Worm (Caenorhabditis elegans) whole organism, L4 larva: Measurements from ENCODE around the gene srj-39.

ENCODE experiments used
- F37D6.2 ChIP-seq: sonication (generic microtip); optimal IDR thresholded peaks from 2 replicates; lab custom pipeline; 2016; ENCODE audit warnings: mild to moderate bottlenecking, missing genetic modification characterization, missing compliant biosample characterization
- F49E8.2 ChIP-seq: sonication (generic microtip); optimal IDR thresholded peaks from 2 replicates; lab custom pipeline; 2016; ENCODE audit warnings: missing compliant biosample characterization, mild to moderate bottlenecking, missing genetic modification characterization, borderline replicate concordance
- T20F7.1 ChIP-seq: fragments of 200-800 bp; sonication (Bioruptor generic); optimal IDR thresholded peaks from 2 replicates; lab custom pipeline; 2018; ENCODE audit warnings: mild to moderate bottlenecking, missing genetic modification characterization, missing compliant biosample characterization
- Y75B8A.6 ChIP-seq: fragments of 200-800 bp; sonication (Bioruptor generic); IDR thresholded peaks from 2 replicates; pipeline ENCODE4 v1.3.6; 2022; ENCODE audit warnings: missing genetic modification reagents, missing genetic modification characterization, missing compliant biosample characterization
- aha-1 ChIP-seq: fragments of 150-350 bp; peaks from one replicate; lab custom pipeline; 2014; ENCODE audit warnings: missing biosample characterization, missing genetic modification characterization
- aly-2 ChIP-seq: sonication (generic microtip); optimal IDR thresholded peaks from 2 replicates; lab custom pipeline; 2018; ENCODE audit warnings: missing biosample characterization, missing genetic modification characterization
- ama-1 ChIP-seq: fragments of 150-350 bp; optimal IDR thresholded peaks from 2 replicates; lab custom pipeline; 2014; ENCODE audit warnings: inconsistent platforms, mixed read lengths
- arid-1 ChIP-seq: fragments of 200-800 bp; sonication (Bioruptor generic); conservative IDR thresholded peaks from 2 replicates; pipeline ENCODE4 v1.3.6; 2022; ENCODE audit warnings: missing genetic modification reagents, missing genetic modification characterization, missing compliant biosample characterization
- attf-4 ChIP-seq: sonication (generic microtip); optimal IDR thresholded peaks from 3 replicates; lab custom pipeline; 2017; ENCODE audit warnings: missing biosample characterization, missing genetic modification characterization
- ceh-20 ChIP-seq: fragments of 200-800 bp; sonication (Bioruptor generic); IDR thresholded peaks from 2 replicates; pipeline ENCODE4 v1.3.6; 2022; ENCODE audit warnings: missing genetic modification reagents, missing genetic modification characterization, missing compliant biosample characterization
- ceh-44 ChIP-seq: fragments of 200-800 bp; sonication (Bioruptor generic); IDR thresholded peaks from 2 replicates; pipeline ENCODE4 v1.3.6; 2022; ENCODE audit warnings: missing genetic modification reagents, missing genetic modification characterization, missing compliant biosample characterization
- ceh-62 ChIP-seq: sonication (generic microtip); optimal IDR thresholded peaks from 2 replicates; lab custom pipeline; 2017; ENCODE audit warnings: missing biosample characterization, missing genetic modification characterization
- ces-1 ChIP-seq: fragments of 150-350 bp; sonication (generic microtip); optimal IDR thresholded peaks from 4 replicates; lab custom pipeline; 2014; ENCODE audit warnings: missing biosample characterization, missing genetic modification reagents, missing genetic modification characterization
- ctbp-1 ChIP-seq: fragments of 200-800 bp; sonication (Bioruptor generic); IDR thresholded peaks from 2 replicates; pipeline ENCODE4 v1.3.6; 2022; ENCODE audit warnings: missing genetic modification reagents, missing genetic modification characterization, missing compliant biosample characterization
- daf-8 ChIP-seq: fragments of 200-800 bp; sonication (Bioruptor generic); IDR thresholded peaks from 2 replicates; pipeline ENCODE4 v1.3.6; 2022; ENCODE audit warnings: missing genetic modification characterization, missing compliant biosample characterization
- dmd-6 ChIP-seq: fragments of 200-800 bp; sonication (Bioruptor generic); IDR thresholded peaks from 2 replicates; pipeline ENCODE4 v1.3.6; 2022; ENCODE audit warnings: missing genetic modification reagents, missing genetic modification characterization, missing compliant biosample characterization
- dmd-8 ChIP-seq: fragments of 200-800 bp; sonication (Bioruptor generic); IDR thresholded peaks from 2 replicates; pipeline ENCODE4 v1.3.6; 2022; ENCODE audit warnings: missing genetic modification characterization, missing compliant biosample characterization
- dpl-1 ChIP-seq: fragments of 150-350 bp; optimal IDR thresholded peaks from 2 replicates; lab custom pipeline; 2014; ENCODE audit warnings: missing biosample characterization, missing genetic modification reagents, missing genetic modification characterization
- duxl-1 ChIP-seq: sonication (generic microtip); optimal IDR thresholded peaks from 2 replicates; lab custom pipeline; 2016; ENCODE audit warnings: mild to moderate bottlenecking, missing genetic modification characterization, moderate library complexity, missing compliant biosample characterization; ENCODE audit not compliant: poor library complexity
- dve-1 ChIP-seq: sonication (generic microtip); optimal IDR thresholded peaks from 2 replicates; lab custom pipeline; 2017; ENCODE audit warnings: antibody characterized with exemption, mild to moderate bottlenecking, missing genetic modification characterization, missing compliant biosample characterization; ENCODE audit not compliant: insufficient read depth
- fkh-10 ChIP-seq: fragments of 150-350 bp; optimal IDR thresholded peaks from 2 replicates; lab custom pipeline; 2014; ENCODE audit warnings: missing biosample characterization, missing genetic modification reagents, missing genetic modification characterization
- gei-8 ChIP-seq: fragments of 200-800 bp; sonication (Bioruptor generic); optimal IDR thresholded peaks from 2 replicates; lab custom pipeline; 2018; ENCODE audit warnings: mild to moderate bottlenecking, missing genetic modification characterization, missing compliant biosample characterization
- hif-1 ChIP-seq, 2 experiments: sonication (generic microtip); optimal IDR thresholded peaks; 2 replicates each; lab custom pipeline; 2016 to 2017; ENCODE audit warnings: missing compliant biosample characterization in 2 of 2, missing genetic modification characterization in 2 of 2, missing genetic modification reagents in 2 of 2, missing genotype in 2 of 2, mild to moderate bottlenecking in 1 of 2
- hlh-11 ChIP-seq: fragments of 200-800 bp; sonication (Bioruptor generic); optimal IDR thresholded peaks from 2 replicates; lab custom pipeline; 2018; ENCODE audit warnings: mild to moderate bottlenecking, missing genetic modification characterization, missing compliant biosample characterization
- hlh-30 ChIP-seq: sonication (generic microtip); optimal IDR thresholded peaks from 2 replicates; lab custom pipeline; 2017; ENCODE audit warnings: antibody characterized with exemption, mild to moderate bottlenecking, missing genetic modification characterization, missing compliant biosample characterization; ENCODE audit not compliant: insufficient read depth
- lin-1 ChIP-seq: fragments of 200-800 bp; sonication (Bioruptor generic); IDR thresholded peaks from 2 replicates; pipeline ENCODE4 v1.3.6; 2022; ENCODE audit warnings: missing genetic modification reagents, missing genetic modification characterization, missing compliant biosample characterization
- lin-13 ChIP-seq: fragments of 150-350 bp; optimal IDR thresholded peaks from 2 replicates; lab custom pipeline; 2014; ENCODE audit warnings: missing biosample characterization, missing genetic modification reagents, missing genetic modification characterization
- lir-3 ChIP-seq: sonication (generic microtip); optimal IDR thresholded peaks from 2 replicates; lab custom pipeline; 2016; ENCODE audit warnings: mild to moderate bottlenecking, missing genetic modification characterization, missing compliant biosample characterization
- lsy-2 ChIP-seq, 2 experiments: fragments of 150-350 bp in 1 of 2; sonication (generic microtip) in 1 of 2; optimal IDR thresholded peaks; 2 replicates each; lab custom pipeline; 2014 to 2017; ENCODE audit warnings: missing biosample characterization in 2 of 2, missing genetic modification characterization in 2 of 2
- madf-5 ChIP-seq, 2 experiments: fragments of 200-800 bp; sonication (Bioruptor generic); IDR thresholded peaks; 2 replicates each; pipeline ENCODE4 v1.3.6; 2022; ENCODE audit warnings: missing compliant biosample characterization in 2 of 2, missing genetic modification characterization in 2 of 2
- mep-1 ChIP-seq: fragments of 150-350 bp; sonication (generic microtip); optimal IDR thresholded peaks from 3 replicates; lab custom pipeline; 2014; ENCODE audit warnings: missing biosample characterization, missing genetic modification characterization
- mes-2 ChIP-seq: sonication (generic microtip); optimal IDR thresholded peaks from 2 replicates; lab custom pipeline; 2016; ENCODE audit warnings: missing genotype, mild to moderate bottlenecking, missing genetic modification characterization, missing compliant biosample characterization; ENCODE audit not compliant: poor library complexity, severe bottlenecking
- nhr-102 ChIP-seq: sonication (generic microtip); optimal IDR thresholded peaks from 2 replicates; lab custom pipeline; 2016; ENCODE audit warnings: mild to moderate bottlenecking, missing genetic modification characterization, moderate library complexity, missing compliant biosample characterization
- nhr-11 ChIP-seq: fragments of 150-350 bp; optimal IDR thresholded peaks from 2 replicates; lab custom pipeline; 2014; ENCODE audit warnings: missing biosample characterization, missing genetic modification characterization
- nhr-237 ChIP-seq: sonication (generic microtip); optimal IDR thresholded peaks from 2 replicates; lab custom pipeline; 2017; ENCODE audit warnings: missing biosample characterization, missing genetic modification characterization
- nhr-28 ChIP-seq: fragments of 150-350 bp; optimal IDR thresholded peaks from 2 replicates; lab custom pipeline; 2014; ENCODE audit warnings: missing biosample characterization, missing genetic modification characterization
- nhr-41 ChIP-seq: fragments of 200-800 bp; sonication (Bioruptor generic); IDR thresholded peaks from 2 replicates; pipeline ENCODE4 v1.3.6; 2022; ENCODE audit warnings: missing genetic modification reagents, missing genetic modification characterization, missing compliant biosample characterization
- nhr-42 ChIP-seq: fragments of 200-800 bp; sonication (Bioruptor generic); IDR thresholded peaks from 2 replicates; pipeline ENCODE4 v1.3.6; 2022; ENCODE audit warnings: missing genetic modification characterization, missing compliant biosample characterization
- php-3 ChIP-seq: fragments of 200-800 bp; sonication (Bioruptor generic); IDR thresholded peaks from 2 replicates; pipeline ENCODE4 v1.3.6; 2022; ENCODE audit warnings: missing genetic modification reagents, missing genetic modification characterization, missing compliant biosample characterization
- set-16 ChIP-seq: fragments of 200-800 bp; sonication (Bioruptor generic); IDR thresholded peaks from 2 replicates; pipeline ENCODE4 v1.3.6; 2022; ENCODE audit warnings: missing genetic modification reagents, missing genetic modification characterization, missing compliant biosample characterization
- skn-1 ChIP-seq: fragments of 150-350 bp; optimal IDR thresholded peaks from 2 replicates; lab custom pipeline; 2014; ENCODE audit warnings: missing biosample characterization, missing genetic modification characterization
- snpc-1.2 ChIP-seq: fragments of 200-800 bp; sonication (Bioruptor generic); IDR thresholded peaks from 2 replicates; pipeline ENCODE4 v1.3.6; 2022; ENCODE audit warnings: missing genetic modification reagents, missing genetic modification characterization, missing compliant biosample characterization
- spr-1 ChIP-seq: sonication (generic microtip); optimal IDR thresholded peaks from 2 replicates; lab custom pipeline; 2016; ENCODE audit warnings: mild to moderate bottlenecking, missing genetic modification characterization, missing compliant biosample characterization
- zfp-3 ChIP-seq: fragments of 200-800 bp; sonication (Bioruptor generic); conservative IDR thresholded peaks from 2 replicates; pipeline ENCODE4 v1.3.6; 2022; ENCODE audit warnings: missing genetic modification reagents, missing genetic modification characterization, missing compliant biosample characterization
- zip-11 ChIP-seq: fragments of 200-800 bp; sonication (Bioruptor generic); IDR thresholded peaks from 2 replicates; pipeline ENCODE4 v1.3.6; 2022; ENCODE audit warnings: missing genetic modification characterization, missing compliant biosample characterization
- zip-2 ChIP-seq: fragments of 150-350 bp; optimal IDR thresholded peaks from 2 replicates; lab custom pipeline; 2014; ENCODE audit warnings: missing biosample characterization, missing genetic modification characterization
- ztf-11 ChIP-seq: fragments of 150-350 bp; optimal IDR thresholded peaks from 2 replicates; lab custom pipeline; 2014; ENCODE audit warnings: missing biosample characterization, missing genetic modification characterization

The srj-39 gene

ce11 chrV:4143034-4143433 lies 38.6 kb downstream of the srj-39 start (continued):
- TF ChIP-seq spr-1 (tag; lab: Kevin White, UChicago) = no peak
- TF ChIP-seq hlh-30 (tag; lab: Kevin White, UChicago) = peak; percentile 99
- TF ChIP-seq fkh-10 (GFP tag; lab: Kevin White, UChicago) = peak; percentile 18
- TF ChIP-seq nhr-11 (tag; lab: Kevin White, UChicago) = peak; percentile 64
- no peak for TF ChIP-seq snpc-1.2 (GFP tag; lab: Robert Waterston, UW)
- no peak for TF ChIP-seq set-16 (GFP tag; lab: Robert Waterston, UW)
- TF ChIP-seq zfp-3 (GFP tag; lab: Robert Waterston, UW) = no peak
- TF ChIP-seq hif-1 (tag; optimal IDR thresholded peaks at IDR 0.05; lab: Kevin White, UChicago) = peak in 1 of 2 experiments; percentile 83
- TF ChIP-seq nhr-28 (tag; lab: Kevin White, UChicago) = peak; percentile 46
- no peak for TF ChIP-seq ceh-44 (GFP tag; lab: Robert Waterston, UW)
- 0 out of 2 replicates have a peak, but pooled peaks have one; percentile 43 for TF ChIP-seq ceh-20
- no peak for TF ChIP-seq ces-1
- TF ChIP-seq ztf-11 (tag; lab: Kevin White, UChicago) = no peak
- peak in 1 of 2 experiments; percentile 87 for TF ChIP-seq lsy-2 (tag; optimal IDR thresholded peaks at IDR 0.05; lab: Kevin White, UChicago)
- TF ChIP-seq aha-1 (tag; lab: Kevin White, UChicago) = peak; percentile 88
- TF ChIP-seq F37D6.2 = peak; percentile 17
- TF ChIP-seq nhr-41 (GFP tag; lab: Robert Waterston, UW) = no peak
- no peak for TF ChIP-seq T20F7.1 (GFP tag; lab: Kevin White, UChicago)
- TF ChIP-seq duxl-1 (tag; lab: Kevin White, UChicago) = peak; percentile 65
- TF ChIP-seq lir-3 (tag; lab: Kevin White, UChicago) = no peak
- peak; percentile 23 for TF ChIP-seq nhr-102 (tag; lab: Kevin White, UChicago)
- peak; percentile 90 for TF ChIP-seq hlh-11 (tag; lab: Kevin White, UChicago)
- TF ChIP-seq ceh-62 (tag; lab: Kevin White, UChicago) = no peak
- TF ChIP-seq ama-1 = no peak
- TF ChIP-seq dmd-6 (GFP tag; lab: Robert Waterston, UW) = peak; percentile 58
- TF ChIP-seq daf-8 (GFP tag; lab: Robert Waterston, UW) = no peak
- no peak for TF ChIP-seq aly-2 (tag; lab: Kevin White, UChicago)
- TF ChIP-seq skn-1 = no peak
- peak; percentile 57; the same call in 1 of the 2 replicates for TF ChIP-seq nhr-42
- TF ChIP-seq mep-1 = peak; percentile 82
- TF ChIP-seq arid-1 (GFP tag; lab: Robert Waterston, UW) = no peak
- TF ChIP-seq dmd-8 = no peak
- TF ChIP-seq zip-11 (GFP tag; lab: Robert Waterston, UW) = no peak
- TF ChIP-seq dpl-1 = peak; percentile 68
- no peak for TF ChIP-seq madf-5 (GFP tag; IDR thresholded peaks at IDR 0.05; lab: Robert Waterston, UW)
- peak; percentile 52 for TF ChIP-seq mes-2
- TF ChIP-seq F49E8.2 (tag; lab: Kevin White, UChicago) = no peak
- peak; percentile 65 for TF ChIP-seq lin-13
- TF ChIP-seq, all 104 proteins: peak for 35

DNA sequence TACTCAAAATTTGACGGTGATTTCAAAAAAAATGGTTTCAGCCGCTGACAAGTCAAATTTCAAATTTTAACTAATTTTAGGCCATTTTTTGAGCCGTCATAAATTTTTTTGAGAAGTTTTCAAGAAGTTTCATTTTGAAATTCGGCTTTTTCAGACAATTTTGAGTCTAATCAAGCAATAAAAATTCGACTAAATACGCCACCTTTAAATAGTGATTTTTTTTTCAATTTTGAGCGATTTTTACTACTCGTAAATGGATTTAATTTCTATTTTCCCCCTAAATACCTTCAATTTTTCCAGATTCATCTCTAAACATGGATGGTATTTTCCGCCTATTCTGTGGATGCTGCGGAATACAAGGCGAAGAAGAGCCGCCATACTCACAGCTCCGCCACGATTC lies 39.8 kb downstream of the srj-39 start, which contains the start of gene Y45G5AL.1:
Gene Y45G5AL.1 (plus strand): TSS at position 301 of the 400 bp plus-strand sequence.
- TF ChIP-seq zfp-3 (GFP tag; lab: Robert Waterston, UW) (no peak), nhr-237 (tag; lab: Kevin White, UChicago) (no peak), hif-1 (tag; optimal IDR thresholded peaks at IDR 0.05; lab: Kevin White, UChicago) (no peak), dve-1 (no peak), lin-1 (no peak), zip-2 (no peak), gei-8 (GFP tag; lab: Kevin White, UChicago) (no peak), Y75B8A.6 (GFP tag; lab: Robert Waterston, UW) (no peak), ceh-44 (GFP tag; lab: Robert Waterston, UW) (no peak), php-3 (GFP tag; lab: Robert Waterston, UW) (no peak), attf-4 (no peak), ctbp-1 (GFP tag; lab: Robert Waterston, UW) (no peak)
